Worm (Caenorhabditis elegans) whole organism, early embryonic: ENCODE data around the gene F36F12.3.

Source experiments
- B0310.2 ChIP-seq: sonication (generic microtip); optimal IDR thresholded peaks from 2 replicates; lab custom pipeline; 2016; ENCODE audit warnings: mild to moderate bottlenecking, missing genetic modification characterization, missing compliant biosample characterization
- F13C5.2 ChIP-seq: sonication (generic microtip); optimal IDR thresholded peaks from 2 replicates; lab custom pipeline; 2017; ENCODE audit warnings: mild to moderate bottlenecking, missing genetic modification characterization, inconsistent platforms, missing compliant biosample characterization
- aly-1 ChIP-seq: sonication (generic microtip); optimal IDR thresholded peaks from 2 replicates; lab custom pipeline; 2016; ENCODE audit warnings: missing genetic modification characterization, missing compliant biosample characterization
- ama-1 ChIP-seq: fragments of 150-350 bp; optimal IDR thresholded peaks from 2 replicates; lab custom pipeline; 2014
- ceh-13 ChIP-seq: fragments of 200-800 bp; sonication (Bioruptor generic); optimal IDR thresholded peaks from 2 replicates; lab custom pipeline; 2018; ENCODE audit warnings: mild to moderate bottlenecking, missing genetic modification characterization, missing compliant biosample characterization
- ceh-36 ChIP-seq: sonication (generic microtip); optimal IDR thresholded peaks from 2 replicates; lab custom pipeline; 2016; ENCODE audit warnings: missing genetic modification characterization, inconsistent platforms, missing compliant biosample characterization
- ets-7 ChIP-seq: sonication (generic microtip); optimal IDR thresholded peaks from 2 replicates; lab custom pipeline; 2016; ENCODE audit warnings: missing genotype, missing genetic modification characterization, missing compliant biosample characterization
- flt-1 ChIP-seq: fragments of 200-800 bp; sonication (Bioruptor generic); IDR thresholded peaks from 2 replicates; pipeline ENCODE4 v1.3.6; 2022; ENCODE audit warnings: missing genetic modification characterization, missing compliant biosample characterization
- hmbx-1 ChIP-seq: sonication (generic microtip); optimal IDR thresholded peaks from 2 replicates; lab custom pipeline; 2016; ENCODE audit warnings: mild to moderate bottlenecking, missing genetic modification characterization, missing compliant biosample characterization
- hmg-4 ChIP-seq: fragments of 200-800 bp; sonication (Bioruptor generic); optimal IDR thresholded peaks from 2 replicates; lab custom pipeline; 2018; ENCODE audit warnings: mild to moderate bottlenecking, missing genetic modification characterization, missing compliant biosample characterization
- hnd-1 ChIP-seq: sonication (generic microtip); optimal IDR thresholded peaks from 2 replicates; lab custom pipeline; 2016; ENCODE audit warnings: missing genetic modification characterization, missing compliant biosample characterization
- pes-1 ChIP-seq: fragments of 200-800 bp; sonication (Bioruptor generic); IDR thresholded peaks from 2 replicates; pipeline ENCODE4 v1.3.6; 2022; ENCODE audit warnings: missing genetic modification reagents, missing genetic modification characterization, missing compliant biosample characterization
- scrt-1 ChIP-seq: fragments of 200-800 bp; sonication (Bioruptor generic); IDR thresholded peaks from 2 replicates; pipeline ENCODE4 v1.3.6; 2022; ENCODE audit warnings: missing genetic modification characterization, missing compliant biosample characterization
- sea-1 ChIP-seq: fragments of 200-800 bp; sonication (Bioruptor generic); conservative IDR thresholded peaks from 2 replicates; pipeline ENCODE4 v1.3.6; 2022; ENCODE audit warnings: missing genetic modification characterization, missing compliant biosample characterization
- tbx-11 ChIP-seq: fragments of 200-800 bp; sonication (Bioruptor generic); IDR thresholded peaks from 2 replicates; pipeline ENCODE4 v1.3.6; 2022; ENCODE audit warnings: missing genetic modification characterization, missing compliant biosample characterization
- tbx-37 ChIP-seq: fragments of 200-800 bp; sonication (Bioruptor generic); conservative IDR thresholded peaks from 2 replicates; pipeline ENCODE4 v1.3.6; 2022; ENCODE audit warnings: missing genetic modification reagents, missing genetic modification characterization, missing compliant biosample characterization
- tra-4 ChIP-seq: sonication (generic microtip); optimal IDR thresholded peaks from 2 replicates; lab custom pipeline; 2017; ENCODE audit warnings: missing genetic modification characterization, missing compliant biosample characterization

F36F12.3 gene

DNA sequence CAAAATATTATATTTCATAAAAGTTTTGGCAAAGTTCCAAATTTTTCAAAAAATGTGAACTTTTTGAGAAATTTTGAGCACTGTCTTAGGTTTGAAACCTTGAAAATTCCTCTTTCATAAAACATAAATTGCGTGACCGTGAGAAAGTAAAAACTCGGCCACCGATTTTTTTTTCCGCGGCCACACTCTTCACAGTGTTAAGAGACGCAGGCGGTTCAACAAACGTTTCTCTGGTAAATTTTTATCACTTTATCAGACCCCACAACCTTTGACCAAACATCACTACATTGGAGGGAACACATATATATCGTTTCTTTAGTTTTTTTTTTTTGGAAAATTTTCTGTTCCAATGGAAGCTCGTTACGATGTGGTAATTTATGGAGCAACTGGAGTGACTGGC is 36.9 kb downstream of the F36F12.3 start, which contains the start of gene F22F7.2:
TSS of gene F22F7.2 (plus strand) at position 266 of the 400 bp plus-strand sequence.
- TF ChIP-seq B0310.2 (tag; lab: Kevin White, UChicago): no peak
- TF ChIP-seq hnd-1: no peak
- no peak for TF ChIP-seq hmbx-1 (tag; lab: Kevin White, UChicago)
- TF ChIP-seq ceh-36 (tag; lab: Kevin White, UChicago): no peak
- TF ChIP-seq ceh-13 (GFP tag; lab: Kevin White, UChicago): no peak
- TF ChIP-seq aly-1 (tag; lab: Kevin White, UChicago): no peak
- no peak for TF ChIP-seq flt-1 (GFP tag; lab: Robert Waterston, UW)
- TF ChIP-seq tra-4 (tag; lab: Kevin White, UChicago): no peak
- no peak for TF ChIP-seq ama-1 (lab: Kevin White, UChicago)
- TF ChIP-seq tbx-37 (GFP tag; lab: Robert Waterston, UW): no peak
- no peak for TF ChIP-seq scrt-1
- no peak for TF ChIP-seq pes-1 (GFP tag; lab: Robert Waterston, UW)
- no peak for TF ChIP-seq tbx-11 (GFP tag; lab: Robert Waterston, UW)
- no peak for TF ChIP-seq hmg-4 (GFP tag; lab: Kevin White, UChicago)
- TF ChIP-seq ets-7 (tag; lab: Kevin White, UChicago): no peak
- TF ChIP-seq F13C5.2 (tag; lab: Kevin White, UChicago): no peak
- TF ChIP-seq sea-1 (GFP tag; lab: Robert Waterston, UW): no peak

DNA sequence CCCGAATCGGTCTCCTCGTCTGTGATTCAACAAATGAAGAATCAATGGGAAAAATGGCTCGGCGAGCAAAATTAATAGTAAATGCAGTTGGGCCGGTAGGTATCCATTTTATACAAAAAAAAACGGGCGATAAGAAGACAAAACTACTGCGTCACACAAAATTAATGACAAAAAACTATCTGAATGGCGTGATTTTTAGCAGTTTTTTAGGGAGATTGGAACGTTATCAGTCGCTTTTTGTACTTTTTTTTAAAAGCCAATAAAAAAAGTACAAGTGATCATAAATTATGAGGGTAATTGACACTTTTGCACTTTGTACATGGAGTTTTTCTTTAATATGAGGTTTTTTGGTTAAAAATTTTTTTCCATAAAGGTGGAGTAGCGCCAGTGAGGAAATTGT is 37.6 kb downstream of the F36F12.3 start:
- TF ChIP-seq F13C5.2 (tag; lab: Kevin White, UChicago): no peak
- TF ChIP-seq ama-1 (lab: Kevin White, UChicago): no peak
- no peak for TF ChIP-seq hnd-1
- no peak for TF ChIP-seq ets-7 (tag; lab: Kevin White, UChicago)
- no peak for TF ChIP-seq tra-4 (tag; lab: Kevin White, UChicago)
- TF ChIP-seq hmbx-1 (tag; lab: Kevin White, UChicago): no peak
- no peak for TF ChIP-seq ceh-13 (GFP tag; lab: Kevin White, UChicago)
- no peak for TF ChIP-seq aly-1 (tag; lab: Kevin White, UChicago)
- no peak for TF ChIP-seq flt-1 (GFP tag; lab: Robert Waterston, UW)
- TF ChIP-seq sea-1 (GFP tag; lab: Robert Waterston, UW): no peak
- no peak for TF ChIP-seq scrt-1
- no peak for TF ChIP-seq hmg-4 (GFP tag; lab: Kevin White, UChicago)
- TF ChIP-seq ceh-36 (tag; lab: Kevin White, UChicago): no peak
- TF ChIP-seq tbx-11 (GFP tag; lab: Robert Waterston, UW): no peak

DNA sequence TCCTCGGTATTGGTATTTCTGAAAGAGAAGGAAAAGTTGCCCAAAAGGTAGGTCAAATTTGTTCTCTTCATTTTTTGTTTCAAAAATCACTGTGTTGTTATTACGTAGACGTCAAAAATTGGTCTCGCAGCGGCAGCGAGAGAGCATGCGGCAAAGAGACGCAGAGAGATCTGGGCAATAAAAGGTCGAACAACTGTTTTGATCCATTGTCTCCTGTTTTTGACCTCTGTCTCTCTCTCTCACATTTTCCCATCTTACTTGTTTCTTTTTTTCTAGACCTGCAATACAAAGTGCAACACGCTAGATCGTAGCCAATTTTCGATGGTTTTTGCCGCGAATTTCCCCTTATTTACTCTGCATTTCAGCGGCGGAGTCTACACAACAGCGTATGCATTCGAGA is 41.0 kb downstream of the F36F12.3 start:
- no peak for TF ChIP-seq ets-7 (tag; lab: Kevin White, UChicago)
- TF ChIP-seq pes-1 (GFP tag; lab: Robert Waterston, UW): no peak
- no peak for TF ChIP-seq ceh-36 (tag; lab: Kevin White, UChicago)
- TF ChIP-seq hmbx-1 (tag; lab: Kevin White, UChicago): no peak
- no peak for TF ChIP-seq scrt-1
- TF ChIP-seq F13C5.2 (tag; lab: Kevin White, UChicago): no peak
- no peak for TF ChIP-seq tra-4 (tag; lab: Kevin White, UChicago)
- no peak for TF ChIP-seq tbx-37 (GFP tag; lab: Robert Waterston, UW)
- no peak for TF ChIP-seq sea-1 (GFP tag; lab: Robert Waterston, UW)
- TF ChIP-seq tbx-11 (GFP tag; lab: Robert Waterston, UW): no peak
- TF ChIP-seq hmg-4 (GFP tag; lab: Kevin White, UChicago): no peak
- no peak for TF ChIP-seq aly-1 (tag; lab: Kevin White, UChicago)

DNA sequence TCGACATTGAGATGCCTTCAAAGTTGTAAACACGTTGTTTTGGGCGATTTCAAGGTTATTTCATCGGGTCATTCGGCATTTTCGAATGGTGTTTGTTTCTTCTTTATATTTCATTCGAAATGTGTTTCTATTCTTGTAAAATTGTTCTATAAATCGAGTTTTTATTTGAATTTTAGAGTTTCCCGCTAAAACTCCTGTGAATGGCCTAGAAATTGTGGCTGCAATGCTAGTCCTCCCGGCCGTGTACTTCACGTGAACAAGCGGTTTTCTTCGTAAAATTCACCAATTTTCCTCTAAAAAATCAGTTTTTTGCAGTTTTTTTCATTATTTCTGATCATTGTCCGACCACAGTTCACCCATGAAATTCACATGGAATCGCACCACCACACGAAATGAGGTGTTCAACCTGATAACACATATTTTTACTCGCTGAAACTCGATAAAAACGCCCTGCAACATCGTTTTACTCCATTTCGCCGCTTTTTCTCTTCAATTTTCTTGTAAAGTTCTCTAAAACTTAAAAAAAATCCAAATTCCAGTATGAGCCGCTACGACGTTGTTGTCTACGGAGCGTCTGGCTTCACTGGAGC is 41.5 kb downstream of the F36F12.3 start, which contains the start of gene ldp-1:
TSS of gene ldp-1 (plus strand) at position 540 of the 590 bp plus-strand sequence.
- TF ChIP-seq pes-1 (GFP tag; lab: Robert Waterston, UW) (0 out of 2 replicates have a peak, but pooled peaks have one; percentile 56), tbx-37 (GFP tag; lab: Robert Waterston, UW) (peak; percentile 73), B0310.2 (tag; lab: Kevin White, UChicago) (no peak)

DNA sequence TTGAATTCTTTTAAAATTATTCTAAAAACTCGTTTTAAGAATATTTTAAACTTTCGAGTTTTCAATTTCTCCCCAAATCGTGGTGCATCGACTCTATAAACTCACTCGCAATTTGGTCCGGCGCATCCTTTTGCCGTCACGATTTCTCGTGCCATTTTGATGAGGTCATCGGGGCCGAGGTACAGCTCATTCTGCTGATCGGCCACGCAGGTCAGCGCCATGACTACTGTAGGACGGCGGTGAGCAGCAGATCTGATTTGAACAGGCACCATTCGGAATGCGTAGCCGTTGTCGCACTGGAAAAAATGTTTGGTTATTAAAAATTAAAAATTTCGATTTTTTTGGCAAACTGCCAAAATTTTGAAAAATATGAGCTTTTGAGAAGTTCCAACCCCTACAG is 47.1 kb downstream of the F36F12.3 start:
- no peak for TF ChIP-seq tra-4 (tag; lab: Kevin White, UChicago)
- TF ChIP-seq tbx-37 (GFP tag; lab: Robert Waterston, UW): no peak
- no peak for TF ChIP-seq ceh-13 (GFP tag; lab: Kevin White, UChicago)
- TF ChIP-seq hnd-1: no peak
- no peak for TF ChIP-seq aly-1 (tag; lab: Kevin White, UChicago)
- no peak for TF ChIP-seq sea-1 (GFP tag; lab: Robert Waterston, UW)
- no peak for TF ChIP-seq ama-1 (lab: Kevin White, UChicago)
- TF ChIP-seq hmbx-1 (tag; lab: Kevin White, UChicago): no peak
- TF ChIP-seq flt-1 (GFP tag; lab: Robert Waterston, UW): no peak
- TF ChIP-seq hmg-4 (GFP tag; lab: Kevin White, UChicago): no peak
- no peak for TF ChIP-seq pes-1 (GFP tag; lab: Robert Waterston, UW)
- no peak for TF ChIP-seq tbx-11 (GFP tag; lab: Robert Waterston, UW)
- TF ChIP-seq F13C5.2 (tag; lab: Kevin White, UChicago): no peak
- no peak for TF ChIP-seq B0310.2 (tag; lab: Kevin White, UChicago)
- TF ChIP-seq scrt-1: no peak
- TF ChIP-seq ceh-36 (tag; lab: Kevin White, UChicago): no peak
- TF ChIP-seq ets-7 (tag; lab: Kevin White, UChicago): no peak

DNA sequence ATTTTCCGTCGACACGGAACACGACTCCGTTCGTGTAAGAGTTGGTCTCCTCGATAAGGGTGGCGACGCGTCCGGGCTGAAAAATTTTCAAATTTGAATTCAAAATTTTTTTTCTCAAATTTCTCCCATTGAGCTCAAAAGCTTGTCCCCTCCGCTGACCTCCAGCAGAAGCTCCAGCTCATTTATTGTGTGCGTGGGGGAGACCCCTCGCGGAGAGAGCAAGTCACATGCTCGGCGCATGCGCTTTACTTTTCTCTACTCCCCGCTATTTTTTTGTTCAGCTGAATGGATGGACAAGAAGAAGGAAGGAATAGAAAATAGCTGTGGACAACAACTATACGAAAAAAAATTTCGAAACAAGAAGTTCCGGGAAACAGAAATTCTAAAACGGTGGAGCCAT is 47.9 kb downstream of the F36F12.3 start:
- TF ChIP-seq pes-1 (GFP tag; lab: Robert Waterston, UW) (0 out of 2 replicates have a peak, but pooled peaks have one; percentile 34), scrt-1 (no peak)

DNA sequence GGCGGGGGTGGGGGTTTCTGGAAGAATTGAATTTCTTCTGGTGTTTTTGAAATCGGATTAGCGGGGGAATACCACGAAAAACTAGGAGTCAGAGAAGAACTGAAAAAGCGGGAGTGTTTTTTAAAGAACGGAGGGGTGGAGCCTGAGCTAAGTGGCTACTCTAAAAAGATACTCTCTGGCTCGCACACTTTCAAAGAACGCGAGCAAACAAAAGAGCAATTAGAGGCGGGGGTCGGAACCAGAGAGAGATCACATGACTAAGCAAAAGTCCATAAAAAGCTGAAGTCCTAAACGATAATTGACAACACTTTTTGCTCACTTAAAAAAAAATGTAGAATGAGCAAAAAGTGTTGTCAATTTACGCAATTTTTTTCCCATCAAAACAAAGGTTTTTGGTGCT is 48.7 kb downstream of the F36F12.3 start:
- TF ChIP-seq ceh-36 (tag; lab: Kevin White, UChicago) (no peak), sea-1 (GFP tag; lab: Robert Waterston, UW) (no peak), B0310.2 (tag; lab: Kevin White, UChicago) (no peak), ets-7 (tag; lab: Kevin White, UChicago) (no peak), hmbx-1 (tag; lab: Kevin White, UChicago) (no peak), tra-4 (tag; lab: Kevin White, UChicago) (no peak), aly-1 (tag; lab: Kevin White, UChicago) (no peak), hnd-1 (no peak), ceh-13 (GFP tag; lab: Kevin White, UChicago) (no peak), scrt-1 (no peak), ama-1 (lab: Kevin White, UChicago) (no peak), F13C5.2 (tag; lab: Kevin White, UChicago) (no peak), hmg-4 (GFP tag; lab: Kevin White, UChicago) (no peak), tbx-37 (GFP tag; lab: Robert Waterston, UW) (no peak), flt-1 (GFP tag; lab: Robert Waterston, UW) (no peak), tbx-11 (GFP tag; lab: Robert Waterston, UW) (no peak), pes-1 (GFP tag; lab: Robert Waterston, UW) (no peak)
